Worm (Caenorhabditis elegans): ENCODE results near the gene Y39B6A.37.

Gene Y39B6A.37

ce11 chrV:18957267-18957843 is 33.3 kb upstream of the Y39B6A.37 start, which contains the start of gene hrg-10:
Gene hrg-10, minus strand, starts transcription at chrV:18957317.
- TF ChIP-seq nhr-10 (tag; optimal IDR thresholded peaks at IDR 0.05) (no peak), fos-1 (tag; optimal IDR thresholded peaks at IDR 0.05) (peak; percentile 12), elt-1 (tag; optimal IDR thresholded peaks at IDR 0.05) (no peak), snpc-4 (tag; optimal IDR thresholded peaks at IDR 0.05) (no peak), nhr-237 (tag; optimal IDR thresholded peaks at IDR 0.05) (no peak), lin-13 (GFP tag; optimal IDR thresholded peaks at IDR 0.05) (no peak), skn-1 (tag; optimal IDR thresholded peaks at IDR 0.05) (peak; percentile 15), R02D3.7 (tag; optimal IDR thresholded peaks at IDR 0.05) (no peak), ztf-11 (tag; optimal IDR thresholded peaks at IDR 0.05) (no peak), mdl-1 (tag; optimal IDR thresholded peaks at IDR 0.05) (no peak), Y55F3AM.14 (GFP tag; optimal IDR thresholded peaks at IDR 0.05) (no peak), ZK546.5 (tag; optimal IDR thresholded peaks at IDR 0.05) (no peak), unc-39 (tag; optimal IDR thresholded peaks at IDR 0.05) (no peak), sma-9 (GFP tag; optimal IDR thresholded peaks at IDR 0.05) (no peak), sma-9 (tag; optimal IDR thresholded peaks at IDR 0.05) (no peak)

ce11 chrV:18960072-18960471 is 30.6 kb upstream of the Y39B6A.37 start, which contains the start of gene ztf-20:
Gene ztf-20, minus strand, starts transcription at chrV:18960172.
- no peak for TF ChIP-seq elt-1 (tag; optimal IDR thresholded peaks at IDR 0.05)
- TF ChIP-seq skn-1 (tag; optimal IDR thresholded peaks at IDR 0.05) = no peak
- TF ChIP-seq ama-1 (optimal IDR thresholded peaks at IDR 0.05) = no peak
- no peak for TF ChIP-seq nhr-6 (tag; optimal IDR thresholded peaks at IDR 0.05)
- TF ChIP-seq nhr-23 (tag; optimal IDR thresholded peaks at IDR 0.05) = no peak
- no peak for TF ChIP-seq lin-11 (tag; optimal IDR thresholded peaks at IDR 0.05)
- TF ChIP-seq elt-3 (tag; optimal IDR thresholded peaks at IDR 0.05) = no peak
- TF ChIP-seq mab-5 (tag; optimal IDR thresholded peaks at IDR 0.05) = no peak

ce11 chrV:18967479-18968056 is 23.1 kb upstream of the Y39B6A.37 start, which contains the start of gene Y39B6A.43:
Gene Y39B6A.43, minus strand, starts transcription at chrV:18967829.
- TF ChIP-seq snpc-4 (tag; optimal IDR thresholded peaks at IDR 0.05) = peak; percentile 83
- peak; percentile 55 for TF ChIP-seq ceh-16 (tag; optimal IDR thresholded peaks at IDR 0.05)
- peak; percentile 19 for TF ChIP-seq mbf-1 (tag; optimal IDR thresholded peaks at IDR 0.05)
- no peak for TF ChIP-seq unc-62 (GFP tag; optimal IDR thresholded peaks at IDR 0.05)
- no peak for TF ChIP-seq nhr-23 (tag; optimal IDR thresholded peaks at IDR 0.05)
- TF ChIP-seq nhr-77 (tag; optimal IDR thresholded peaks at IDR 0.05) = peak; percentile 90
- TF ChIP-seq nhr-12 (tag; optimal IDR thresholded peaks at IDR 0.05) = no peak
- no peak for TF ChIP-seq ztf-11 (tag; optimal IDR thresholded peaks at IDR 0.05)
- no peak for TF ChIP-seq alr-1 (tag; optimal IDR thresholded peaks at IDR 0.05)
- peak; percentile 97 for TF ChIP-seq crh-2 (tag; optimal IDR thresholded peaks at IDR 0.05)
- TF ChIP-seq F13H6.1 (tag; optimal IDR thresholded peaks at IDR 0.05) = peak; percentile 88
- peak; percentile 91 for TF ChIP-seq C34F6.9 (tag; optimal IDR thresholded peaks at IDR 0.05)
- peak; percentile 67 for TF ChIP-seq blmp-1 (tag; optimal IDR thresholded peaks at IDR 0.05; ENCODE audit: insufficient read depth)
- TF ChIP-seq zag-1 (tag; optimal IDR thresholded peaks at IDR 0.05) = peak; percentile 90
- peak; percentile 86 for TF ChIP-seq nhr-237 (tag; optimal IDR thresholded peaks at IDR 0.05)
- TF ChIP-seq ztf-4 (tag; optimal IDR thresholded peaks at IDR 0.05) = peak; percentile 81
- TF ChIP-seq egl-27 (tag; optimal IDR thresholded peaks at IDR 0.05) = peak; percentile 80
- TF ChIP-seq nhr-21 (tag; optimal IDR thresholded peaks at IDR 0.05) = peak; percentile 94
- peak; percentile 91 for TF ChIP-seq sma-3 (GFP tag; optimal IDR thresholded peaks at IDR 0.05)
- TF ChIP-seq elt-3 (tag; optimal IDR thresholded peaks at IDR 0.05) = no peak
- TF ChIP-seq aly-2 (tag; optimal IDR thresholded peaks at IDR 0.05) = no peak
- TF ChIP-seq nhr-25 (tag; optimal IDR thresholded peaks at IDR 0.05) = peak; percentile 96
- no peak for TF ChIP-seq elt-1 (tag; optimal IDR thresholded peaks at IDR 0.05)
- peak; percentile 99 for TF ChIP-seq lin-13 (GFP tag; optimal IDR thresholded peaks at IDR 0.05)
- no peak for TF ChIP-seq ama-1 (optimal IDR thresholded peaks at IDR 0.05)
- TF ChIP-seq mdl-1 (tag; optimal IDR thresholded peaks at IDR 0.05) = peak in 1 of 2 experiments; percentile 72
- peak; percentile 99 for TF ChIP-seq gmeb-1 (tag; optimal IDR thresholded peaks at IDR 0.05)
- TF ChIP-seq nhr-129 (tag; optimal IDR thresholded peaks at IDR 0.05) = peak; percentile 96
- peak; percentile 93 for TF ChIP-seq Y55F3AM.14 (GFP tag; optimal IDR thresholded peaks at IDR 0.05)
- TF ChIP-seq peb-1 (tag; optimal IDR thresholded peaks at IDR 0.05) = no peak
- TF ChIP-seq unc-55 (GFP tag; optimal IDR thresholded peaks at IDR 0.05) = peak; percentile 99
- peak; percentile 68 for TF ChIP-seq ZK546.5 (tag; optimal IDR thresholded peaks at IDR 0.05)
- TF ChIP-seq lsy-2 (tag; optimal IDR thresholded peaks at IDR 0.05) = peak; percentile 94 to 97
- TF ChIP-seq sem-4 (tag; optimal IDR thresholded peaks at IDR 0.05) = peak; percentile 94
- TF ChIP-seq nhr-6 (tag; optimal IDR thresholded peaks at IDR 0.05) = peak; percentile 91
- no peak for TF ChIP-seq dmd-4 (tag; optimal IDR thresholded peaks at IDR 0.05)
- TF ChIP-seq R02D3.7 (tag; optimal IDR thresholded peaks at IDR 0.05) = peak; percentile 79
- peak; percentile 57 for TF ChIP-seq skn-1 (tag; optimal IDR thresholded peaks at IDR 0.05)
- TF ChIP-seq nhr-11 (tag; optimal IDR thresholded peaks at IDR 0.05) = no peak
- peak; percentile 93 for TF ChIP-seq lin-11 (tag; optimal IDR thresholded peaks at IDR 0.05)
- peak; percentile 90 for TF ChIP-seq fos-1 (tag; optimal IDR thresholded peaks at IDR 0.05)
- peak; percentile 85 for TF ChIP-seq unc-39 (tag; optimal IDR thresholded peaks at IDR 0.05)
- TF ChIP-seq lin-39 (tag; optimal IDR thresholded peaks at IDR 0.05) = no peak
